Fruit fly (Drosophila melanogaster): Measurements from ENCODE around the gene CG42831.

CG42831 gene

dm6 chr3L:10772527-10773184 lies 42.0 kb upstream of the CG42831 start (continued):
- TF ChIP-seq CG10565 (GFP tag; optimal IDR thresholded peaks at IDR 0.05): no peak
- TF ChIP-seq CG14050 (GFP tag; IDR thresholded peaks at IDR 0.05): no peak; the same call in 2 of the 3 replicates
- TF ChIP-seq CG10959 (GFP tag; IDR thresholded peaks at IDR 0.05): peak; percentile 61
- no peak for TF ChIP-seq Antp (GFP tag; optimal IDR thresholded peaks at IDR 0.05)
- TF ChIP-seq Usf (GFP tag; optimal IDR thresholded peaks at IDR 0.05): peak; percentile 52
- peak; percentile 43 for TF ChIP-seq CG12299 (tag; optimal IDR thresholded peaks at IDR 0.05)
- peak; percentile 83 for TF ChIP-seq Ssrp (tag; optimal IDR thresholded peaks at IDR 0.05)
- no peak for TF ChIP-seq crp (GFP tag; optimal IDR thresholded peaks at IDR 0.05)
- TF ChIP-seq ken (GFP tag; IDR thresholded peaks at IDR 0.05): no peak
- TF ChIP-seq Sox100B (GFP tag; optimal IDR thresholded peaks at IDR 0.05): peak; percentile 78
- no peak for TF ChIP-seq chn (GFP tag; optimal IDR thresholded peaks at IDR 0.05)
- TF ChIP-seq mam (GFP tag; optimal IDR thresholded peaks at IDR 0.05): no peak
- TF ChIP-seq CG9876 (GFP tag; optimal IDR thresholded peaks at IDR 0.05): no peak
- peak in 1 of 3 experiments; percentile 91 for TF ChIP-seq Stat92E (GFP tag; optimal IDR thresholded peaks at IDR 0.05)
- no peak for TF ChIP-seq amos (GFP tag; IDR thresholded peaks at IDR 0.05; ENCODE audit: partially characterized antibody)
- no peak for TF ChIP-seq CG11247 (GFP tag; IDR thresholded peaks at IDR 0.05)
- no peak for TF ChIP-seq aop (GFP tag; IDR thresholded peaks at IDR 0.05)
- TF ChIP-seq CG1792 (GFP tag; optimal IDR thresholded peaks at IDR 0.05): no peak
- TF ChIP-seq CG10366 (GFP tag; IDR thresholded peaks at IDR 0.05): peak; percentile 57
- no peak for TF ChIP-seq Dek (tag; optimal IDR thresholded peaks at IDR 0.05)
- 0 out of 2 replicates have a peak, but pooled peaks have one; percentile 38 for TF ChIP-seq HLH3B (GFP tag; IDR thresholded peaks at IDR 0.05)
- TF ChIP-seq Kr (GFP tag; optimal IDR thresholded peaks at IDR 0.05): no peak
- no peak for TF ChIP-seq CG11085 (GFP tag; IDR thresholded peaks at IDR 0.05)
- no peak for TF ChIP-seq Scr (GFP tag; IDR thresholded peaks at IDR 0.05; ENCODE audit: partially characterized antibody)
- TF ChIP-seq pzg (GFP tag; optimal IDR thresholded peaks at IDR 0.05): no peak
- TF ChIP-seq gsb-n (tag; optimal IDR thresholded peaks at IDR 0.05): peak; percentile 89
- no peak for TF ChIP-seq sna (GFP tag; IDR thresholded peaks at IDR 0.05; ENCODE audit: partially characterized antibody)
- no peak for TF ChIP-seq insv (GFP tag; optimal IDR thresholded peaks at IDR 0.05)
- TF ChIP-seq CG10431 (GFP tag; optimal IDR thresholded peaks at IDR 0.05): peak; percentile 59
- 0 out of 2 replicates have a peak, but pooled peaks have one; percentile 35 for TF ChIP-seq CG9215 (GFP tag; IDR thresholded peaks at IDR 0.05)
- TF ChIP-seq CG31388 (GFP tag; optimal IDR thresholded peaks at IDR 0.05): no peak
- TF ChIP-seq Taf1 (GFP tag; IDR thresholded peaks at IDR 0.05): 0 out of 2 replicates have a peak, but pooled peaks have one; percentile 20
- no peak for TF ChIP-seq CG4328 (GFP tag; optimal IDR thresholded peaks at IDR 0.05)
- peak; percentile 47 for TF ChIP-seq ac (GFP tag; optimal IDR thresholded peaks at IDR 0.05)
- TF ChIP-seq emc (GFP tag; optimal IDR thresholded peaks at IDR 0.05): no peak
- 0 out of 2 replicates have a peak, but pooled peaks have one; percentile 47 for TF ChIP-seq Awh (GFP tag; IDR thresholded peaks at IDR 0.05)
- no peak for TF ChIP-seq cas (GFP tag; IDR thresholded peaks at IDR 0.05)
- no peak for TF ChIP-seq CG6765 (GFP tag; optimal IDR thresholded peaks at IDR 0.05)
- TF ChIP-seq toy (GFP tag; IDR thresholded peaks at IDR 0.05): no peak
- no peak for TF ChIP-seq ab (GFP tag; optimal IDR thresholded peaks at IDR 0.05)
- TF ChIP-seq CG15269 (tag; optimal IDR thresholded peaks at IDR 0.05): no peak
- TF ChIP-seq cad (GFP tag; optimal IDR thresholded peaks at IDR 0.05): no peak
- no peak for TF ChIP-seq zen2 (GFP tag; IDR thresholded peaks at IDR 0.05; ENCODE audit: partially characterized antibody)
- TF ChIP-seq bowl (GFP tag; IDR thresholded peaks at IDR 0.05): no peak
- no peak for TF ChIP-seq p53 (GFP tag; optimal IDR thresholded peaks at IDR 0.05)
- peak; percentile 59 for TF ChIP-seq Med (GFP tag)
- no peak for TF ChIP-seq disco-r (GFP tag; optimal IDR thresholded peaks at IDR 0.05)
- no peak for TF ChIP-seq Bgb (GFP tag; IDR thresholded peaks at IDR 0.05; ENCODE audit: partially characterized antibody)
- peak; percentile 63 for TF ChIP-seq Nf-YB (GFP tag; optimal IDR thresholded peaks at IDR 0.05)
- no peak for TF ChIP-seq CG34376 (GFP tag; optimal IDR thresholded peaks at IDR 0.05)

All from whole organism, embryonic.